Worm (Caenorhabditis elegans): ENCODE data around the gene H20J04.6.

Gene H20J04.6

ce11 chrII:4337731-4338130 is 14.7 kb downstream of the H20J04.6 start:
- TF ChIP-seq zip-8 (tag; optimal IDR thresholded peaks at IDR 0.05), result no peak
- TF ChIP-seq lin-32 (GFP tag; optimal IDR thresholded peaks at IDR 0.05), result no peak
- no peak for TF ChIP-seq nhr-12 (tag; optimal IDR thresholded peaks at IDR 0.05)
- TF ChIP-seq lin-13 (tag; optimal IDR thresholded peaks at IDR 0.05), result no peak
- no peak for TF ChIP-seq sptf-1 (tag; optimal IDR thresholded peaks at IDR 0.05)
- no peak for TF ChIP-seq unc-120 (tag; optimal IDR thresholded peaks at IDR 0.05; ENCODE audit: poor library complexity, severe bottlenecking)
- TF ChIP-seq nhr-76 (tag; optimal IDR thresholded peaks at IDR 0.05), result no peak
- TF ChIP-seq bed-3 (GFP tag; optimal IDR thresholded peaks at IDR 0.05), result no peak
- TF ChIP-seq ceh-43 (GFP tag; optimal IDR thresholded peaks at IDR 0.05), result no peak

ce11 chrII:4339882-4340281 is 16.8 kb downstream of the H20J04.6 start, which contains the start of gene athp-2:
athp-2 (plus strand) TSS chrII:4340182.
- TF ChIP-seq nhr-237 (tag; optimal IDR thresholded peaks at IDR 0.05), result no peak
- no peak for TF ChIP-seq sptf-1 (tag; optimal IDR thresholded peaks at IDR 0.05)
- no peak for TF ChIP-seq M03D4.4 (tag; optimal IDR thresholded peaks at IDR 0.05)
- no peak for TF ChIP-seq drap-1 (GFP tag; optimal IDR thresholded peaks at IDR 0.05)
- no peak for TF ChIP-seq blmp-1 (tag; optimal IDR thresholded peaks at IDR 0.05)
- no peak for TF ChIP-seq nhr-12 (tag; optimal IDR thresholded peaks at IDR 0.05)
- TF ChIP-seq nhr-28 (tag; optimal IDR thresholded peaks at IDR 0.05), result no peak
- TF ChIP-seq unc-120 (tag; optimal IDR thresholded peaks at IDR 0.05; ENCODE audit: poor library complexity, severe bottlenecking), result no peak
- TF ChIP-seq lin-32 (GFP tag; optimal IDR thresholded peaks at IDR 0.05), result no peak
- no peak for TF ChIP-seq cnd-1 (tag; optimal IDR thresholded peaks at IDR 0.05)

- TF ChIP-seq M03D4.4 (tag; optimal IDR thresholded peaks at IDR 0.05) (no peak), nhr-2 (tag; optimal IDR thresholded peaks at IDR 0.05) (no peak), tbx-8 (GFP tag; optimal IDR thresholded peaks at IDR 0.05) (no peak), nhr-28 (tag; optimal IDR thresholded peaks at IDR 0.05) (no peak), zip-8 (tag; optimal IDR thresholded peaks at IDR 0.05) (no peak), ceh-39 (tag; optimal IDR thresholded peaks at IDR 0.05) (no peak), pha-4 (tag; optimal IDR thresholded peaks at IDR 0.05) (no peak), nhr-237 (tag; optimal IDR thresholded peaks at IDR 0.05) (no peak), flh-1 (GFP tag; optimal IDR thresholded peaks at IDR 0.05) (no peak), ham-2 (GFP tag; optimal IDR thresholded peaks at IDR 0.05) (no peak), nhr-12 (tag; optimal IDR thresholded peaks at IDR 0.05) (no peak), drap-1 (GFP tag; optimal IDR thresholded peaks at IDR 0.05) (no peak), mep-1 (tag; optimal IDR thresholded peaks at IDR 0.05) (no peak)
Observed at ce11 chrII:4341484-4341883, 18.4 kb downstream of the H20J04.6 start.

ce11 chrII:4344317-4344716 is 21.3 kb downstream of the H20J04.6 start:
- TF ChIP-seq ztf-11 (tag; optimal IDR thresholded peaks at IDR 0.05) (no peak), ham-2 (GFP tag; optimal IDR thresholded peaks at IDR 0.05) (no peak), lin-32 (GFP tag; optimal IDR thresholded peaks at IDR 0.05) (no peak), mab-5 (tag; optimal IDR thresholded peaks at IDR 0.05) (no peak), zip-8 (tag; optimal IDR thresholded peaks at IDR 0.05) (no peak), snpc-4 (tag; optimal IDR thresholded peaks at IDR 0.05) (no peak), cnd-1 (tag; optimal IDR thresholded peaks at IDR 0.05) (no peak), pha-4 (tag; optimal IDR thresholded peaks at IDR 0.05) (no peak), elt-3 (tag; optimal IDR thresholded peaks at IDR 0.05) (no peak), nhr-28 (tag; optimal IDR thresholded peaks at IDR 0.05) (no peak), hlh-1 (tag; optimal IDR thresholded peaks at IDR 0.05) (no peak), unc-62 (GFP tag; optimal IDR thresholded peaks at IDR 0.05) (no peak), mep-1 (tag; optimal IDR thresholded peaks at IDR 0.05) (no peak), nhr-237 (tag; optimal IDR thresholded peaks at IDR 0.05) (no peak), lin-13 (tag; optimal IDR thresholded peaks at IDR 0.05) (no peak)

- no peak for TF ChIP-seq pha-4 (tag; optimal IDR thresholded peaks at IDR 0.05)
- no peak for TF ChIP-seq ceh-43 (GFP tag; optimal IDR thresholded peaks at IDR 0.05)
- no peak for TF ChIP-seq mep-1 (tag; optimal IDR thresholded peaks at IDR 0.05)
- no peak for TF ChIP-seq zip-8 (tag; optimal IDR thresholded peaks at IDR 0.05)
- no peak for TF ChIP-seq ham-2 (GFP tag; optimal IDR thresholded peaks at IDR 0.05)
- TF ChIP-seq nhr-12 (tag; optimal IDR thresholded peaks at IDR 0.05), result no peak
- TF ChIP-seq lin-32 (GFP tag; optimal IDR thresholded peaks at IDR 0.05), result no peak
- TF ChIP-seq mls-2 (tag; optimal IDR thresholded peaks at IDR 0.05), result no peak
- no peak for TF ChIP-seq elt-1 (tag; optimal IDR thresholded peaks at IDR 0.05; ENCODE audit: borderline replicate concordance, insufficient read depth)
- no peak for TF ChIP-seq cnd-1 (tag; optimal IDR thresholded peaks at IDR 0.05)
- TF ChIP-seq lsy-2 (tag; optimal IDR thresholded peaks at IDR 0.05), result no peak
- no peak for TF ChIP-seq ceh-39 (tag; optimal IDR thresholded peaks at IDR 0.05)
- TF ChIP-seq lin-13 (tag; optimal IDR thresholded peaks at IDR 0.05), result no peak
- no peak for TF ChIP-seq ceh-83 (GFP tag; optimal IDR thresholded peaks at IDR 0.05)
Observed at ce11 chrII:4350888-4351287, 27.8 kb downstream of the H20J04.6 start, which contains the start of gene H20J04.9. H20J04.9 (plus strand) TSS chrII:4351188.

Measured in whole organism, mixed stage, embryonic.